Fruit fly (Drosophila melanogaster) whole organism, pupa: ENCODE measurements around the gene fry.
A peak's percentile ranks its signal among the peaks of the same experiment; 100 is the strongest.

Experiments
- CG10348 ChIP-seq: fragments of 200-800 bp; sonication (Bioruptor generic); IDR thresholded peaks from 2 replicates; pipeline ENCODE4 v1.3.6; 2022; ENCODE audit warnings: missing biosample characterization, missing genetic modification characterization
- CG12605 ChIP-seq: fragments of 200-800 bp; sonication (Bioruptor generic); IDR thresholded peaks from 2 replicates; pipeline ENCODE4 v1.3.6; 2022; ENCODE audit warnings: missing biosample characterization, missing genetic modification characterization
- CG13204 ChIP-seq: fragments of 200-800 bp; sonication (Bioruptor generic); optimal IDR thresholded peaks from 2 replicates; lab custom pipeline; 2018; ENCODE audit warnings: missing biosample characterization, mild to moderate bottlenecking, missing genetic modification characterization, moderate library complexity
- CG14655 ChIP-seq: fragments of 200-800 bp; sonication (Bioruptor generic); optimal IDR thresholded peaks from 3 replicates; lab custom pipeline; 2017; ENCODE audit warnings: mild to moderate bottlenecking, missing biosample characterization, missing genetic modification reagents, missing genetic modification characterization
- CG15710 ChIP-seq: fragments of 200-800 bp; sonication (Bioruptor generic); optimal IDR thresholded peaks from 2 replicates; lab custom pipeline; 2018; ENCODE audit warnings: missing biosample characterization, mild to moderate bottlenecking, missing genetic modification characterization, moderate library complexity
- CG17806 ChIP-seq: fragments of 200-800 bp; sonication (Bioruptor generic); optimal IDR thresholded peaks from 2 replicates; lab custom pipeline; 2018; ENCODE audit warnings: missing biosample characterization, mild to moderate bottlenecking, missing genetic modification characterization, moderate library complexity
- CG32121 ChIP-seq: fragments of 200-800 bp; sonication (Bioruptor generic); IDR thresholded peaks from 2 replicates; pipeline ENCODE4 v1.3.6; 2022; ENCODE audit warnings: missing biosample characterization, missing genetic modification characterization
- CG34367 ChIP-seq: fragments of 200-800 bp; sonication (Bioruptor generic); optimal IDR thresholded peaks from 2 replicates; lab custom pipeline; 2018; ENCODE audit warnings: missing biosample characterization, mild to moderate bottlenecking, missing genetic modification characterization
- CG4496 ChIP-seq: fragments of 200-800 bp; sonication (Bioruptor generic); IDR thresholded peaks from 3 replicates; pipeline ENCODE4 v1.3.6; 2022; ENCODE audit warnings: missing biosample characterization, missing genetic modification characterization
- CG8159 ChIP-seq: fragments of 200-800 bp; sonication (Bioruptor generic); optimal IDR thresholded peaks from 3 replicates; lab custom pipeline; 2018; ENCODE audit warnings: missing biosample characterization, mild to moderate bottlenecking, missing genetic modification characterization, moderate library complexity
- CG8301 ChIP-seq: fragments of 200-800 bp; sonication (Bioruptor generic); optimal IDR thresholded peaks from 2 replicates; lab custom pipeline; 2018; ENCODE audit warnings: missing biosample characterization, mild to moderate bottlenecking, missing genetic modification characterization
- CG9948 ChIP-seq: fragments of 200-800 bp; sonication (Bioruptor generic); optimal IDR thresholded peaks from 2 replicates; lab custom pipeline; 2018; ENCODE audit warnings: missing biosample characterization, mild to moderate bottlenecking, missing genetic modification characterization, moderate library complexity
- D1 ChIP-seq: fragments of 200-800 bp; sonication (Bioruptor generic); optimal IDR thresholded peaks from 2 replicates; lab custom pipeline; 2018; ENCODE audit warnings: missing biosample characterization, mild to moderate bottlenecking, missing genetic modification characterization, moderate library complexity
- EcR ChIP-seq: fragments of 200-800 bp; sonication (Bioruptor generic); optimal IDR thresholded peaks from 3 replicates; lab custom pipeline; 2019; ENCODE audit warnings: missing biosample characterization, missing genetic modification characterization, mild to moderate bottlenecking, moderate library complexity, missing genetic modification reagents
- Ets98B ChIP-seq: fragments of 200-800 bp; sonication (Bioruptor generic); IDR thresholded peaks from 2 replicates; pipeline ENCODE4 v1.3.6; 2022; ENCODE audit warnings: missing biosample characterization, missing genetic modification characterization
- Pif1A ChIP-seq: fragments of 200-800 bp; sonication (Bioruptor generic); optimal IDR thresholded peaks from 3 replicates; lab custom pipeline; 2016; ENCODE audit warnings: missing biosample characterization, missing genetic modification characterization
- Pif1B ChIP-seq: fragments of 200-800 bp; sonication (Bioruptor generic); optimal IDR thresholded peaks from 3 replicates; lab custom pipeline; 2016; ENCODE audit warnings: missing biosample characterization, missing genetic modification characterization
- Snoo ChIP-seq: fragments of 200-800 bp; sonication (Bioruptor generic); optimal IDR thresholded peaks from 3 replicates; lab custom pipeline; 2017; ENCODE audit warnings: missing biosample characterization, mild to moderate bottlenecking, missing genetic modification characterization, inconsistent platforms
- fd96Ca ChIP-seq: fragments of 200-800 bp; sonication (Bioruptor generic); IDR thresholded peaks from 3 replicates; pipeline ENCODE4 v1.3.6; 2022; ENCODE audit warnings: missing biosample characterization, missing genetic modification characterization
- gl ChIP-seq: fragments of 200-800 bp; sonication (Bioruptor generic); optimal IDR thresholded peaks from 2 replicates; lab custom pipeline; 2018; ENCODE audit warnings: missing biosample characterization, mild to moderate bottlenecking, missing genetic modification characterization
- rn ChIP-seq: fragments of 200-800 bp; sonication (Bioruptor generic); IDR thresholded peaks from 2 replicates; pipeline ENCODE4 v1.3.6; 2022; ENCODE audit warnings: missing biosample characterization, missing genetic modification characterization

fry gene

dm6 chr3L:9613960-9614588 is 64.8 kb downstream of the fry start:
- TF ChIP-seq D1 (tag; lab: Kevin White, UChicago) (peak; percentile 86), CG15710 (tag; lab: Kevin White, UChicago) (no peak)

- no peak for TF ChIP-seq CG4496 (GFP tag; lab: Robert Waterston, UW)
- TF ChIP-seq rn (GFP tag; lab: Robert Waterston, UW), result no peak
- TF ChIP-seq Pif1A (GFP tag; lab: Kevin White, UChicago), result no peak
- TF ChIP-seq CG9948 (tag; lab: Kevin White, UChicago), result no peak
- no peak for TF ChIP-seq CG32121 (GFP tag; lab: Robert Waterston, UW)
- TF ChIP-seq CG34367 (tag; lab: Kevin White, UChicago), result no peak
- TF ChIP-seq Ets98B (GFP tag; lab: Robert Waterston, UW), result no peak
- TF ChIP-seq CG10348 (GFP tag; lab: Robert Waterston, UW), result no peak
- no peak for TF ChIP-seq Snoo (tag; lab: Kevin White, UChicago)
- TF ChIP-seq CG8159 (tag; lab: Kevin White, UChicago), result no peak
- TF ChIP-seq Pif1B (GFP tag; lab: Kevin White, UChicago), result no peak
- TF ChIP-seq D1 (tag; lab: Kevin White, UChicago), result no peak
Observed at dm6 chr3L:9601225-9601624, 77.7 kb downstream of the fry start, which contains the start of the genes CG3088 and CG3306. CG3088 (minus strand) TSS chr3L:9601325. CG3306 (plus strand) TSS chr3L:9601523.

dm6 chr3L:9598688-9599087 is 80.2 kb downstream of the fry start, which contains the start of gene CG3222:
CG3222 (plus strand) TSS chr3L:9598988.
- TF ChIP-seq CG4496 (GFP tag; lab: Robert Waterston, UW) (no peak), CG15710 (tag; lab: Kevin White, UChicago) (no peak), CG12605 (GFP tag; lab: Robert Waterston, UW) (no peak), EcR (GFP tag; lab: Kevin White, UChicago) (no peak), Pif1B (GFP tag; lab: Kevin White, UChicago) (no peak), Ets98B (GFP tag; lab: Robert Waterston, UW) (no peak), CG8159 (tag; lab: Kevin White, UChicago) (no peak)

dm6 chr3L:9597464-9597863 is 81.4 kb downstream of the fry start, which contains the start of gene Tmc:
Tmc (plus strand) TSS chr3L:9597764.
- TF ChIP-seq Snoo (tag; lab: Kevin White, UChicago) (no peak), CG8301 (tag; lab: Kevin White, UChicago) (no peak), CG32121 (GFP tag; lab: Robert Waterston, UW) (no peak), rn (GFP tag; lab: Robert Waterston, UW) (no peak), Pif1B (GFP tag; lab: Kevin White, UChicago) (no peak), CG14655 (GFP tag; lab: Kevin White, UChicago) (no peak), CG4496 (GFP tag; lab: Robert Waterston, UW) (no peak), CG9948 (tag; lab: Kevin White, UChicago) (no peak), CG12605 (GFP tag; lab: Robert Waterston, UW) (no peak), CG13204 (GFP tag; lab: Kevin White, UChicago) (no peak), CG34367 (tag; lab: Kevin White, UChicago) (no peak), gl (tag; lab: Kevin White, UChicago) (no peak), D1 (tag; lab: Kevin White, UChicago) (no peak), EcR (GFP tag; lab: Kevin White, UChicago) (no peak), CG10348 (GFP tag; lab: Robert Waterston, UW) (no peak), Ets98B (GFP tag; lab: Robert Waterston, UW) (no peak), Pif1A (GFP tag; lab: Kevin White, UChicago) (no peak), CG8159 (tag; lab: Kevin White, UChicago) (no peak), CG17806 (tag; lab: Kevin White, UChicago) (no peak)
- TF ChIP-seq, all 21 proteins: peak for 0

- no peak for TF ChIP-seq CG8159 (tag; lab: Kevin White, UChicago)
- no peak for TF ChIP-seq Pif1B (GFP tag; lab: Kevin White, UChicago)
- no peak for TF ChIP-seq CG4496 (GFP tag; lab: Robert Waterston, UW)
- no peak for TF ChIP-seq CG10348 (GFP tag; lab: Robert Waterston, UW)
- TF ChIP-seq Ets98B (GFP tag; lab: Robert Waterston, UW), result no peak
- no peak for TF ChIP-seq CG15710 (tag; lab: Kevin White, UChicago)
- TF ChIP-seq CG32121 (GFP tag; lab: Robert Waterston, UW), result no peak
- no peak for TF ChIP-seq rn (GFP tag; lab: Robert Waterston, UW)
- no peak for TF ChIP-seq CG17806 (tag; lab: Kevin White, UChicago)
- no peak for TF ChIP-seq CG9948 (tag; lab: Kevin White, UChicago)
- TF ChIP-seq D1 (tag; lab: Kevin White, UChicago), result no peak
- no peak for TF ChIP-seq Snoo (tag; lab: Kevin White, UChicago)
- no peak for TF ChIP-seq CG34367 (tag; lab: Kevin White, UChicago)
- no peak for TF ChIP-seq CG14655 (GFP tag; lab: Kevin White, UChicago)
- no peak for TF ChIP-seq fd96Ca
- no peak for TF ChIP-seq CG12605 (GFP tag; lab: Robert Waterston, UW)
- TF ChIP-seq CG8301 (tag; lab: Kevin White, UChicago), result no peak
- TF ChIP-seq EcR (GFP tag; lab: Kevin White, UChicago), result no peak
- TF ChIP-seq Pif1A (GFP tag; lab: Kevin White, UChicago), result no peak
Observed at dm6 chr3L:9583388-9583787, 95.5 kb downstream of the fry start.
